Fruit fly (Drosophila melanogaster) ovary, adult (tissue): ENCODE results near the gene CG31988.
A peak's percentile ranks its signal among the peaks of the same experiment; 100 is the strongest.

Experiments
- CG17801 ChIP-seq: fragments of 200-800 bp; optimal IDR thresholded peaks from 2 replicates; lab custom pipeline; 2019; ENCODE audit warnings: missing biosample characterization, mild to moderate bottlenecking, missing genetic modification characterization, moderate library complexity; ENCODE audit not compliant: partially characterized antibody

Gene CG31988

dm6 chr2L:21221114-21221578, 18.5 kb upstream of the CG31988 start, which contains the start of gene CG8677:
Gene CG8677 (plus strand): TSS chr2L:21221312.
- no peak for TF ChIP-seq CG17801 (GFP tag; lab: Kevin White, UChicago)

DNA sequence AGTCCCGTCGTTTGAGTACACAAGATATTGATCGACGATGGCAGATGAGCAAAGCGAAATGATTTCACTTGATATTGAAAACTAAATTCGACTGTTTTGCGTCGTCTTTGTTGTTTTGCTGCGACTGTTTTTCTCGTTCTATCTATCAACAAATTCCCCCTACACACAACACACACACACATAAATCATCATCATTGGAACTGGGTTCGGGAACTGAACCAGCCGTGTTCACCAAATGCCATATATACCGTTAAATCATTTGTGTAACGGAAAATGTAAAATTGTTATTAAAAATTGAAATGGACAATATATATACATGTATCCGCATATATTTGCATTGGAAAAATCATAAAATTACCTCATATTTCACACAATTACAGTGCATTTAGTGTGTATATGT, 17.8 kb upstream of the CG31988 start, which contains the start of gene Atg18b:
Gene Atg18b, minus strand, starts transcription at position 177 of the 400 bp plus-strand sequence.
- TF ChIP-seq CG17801 (GFP tag; lab: Kevin White, UChicago) = no peak

DNA sequence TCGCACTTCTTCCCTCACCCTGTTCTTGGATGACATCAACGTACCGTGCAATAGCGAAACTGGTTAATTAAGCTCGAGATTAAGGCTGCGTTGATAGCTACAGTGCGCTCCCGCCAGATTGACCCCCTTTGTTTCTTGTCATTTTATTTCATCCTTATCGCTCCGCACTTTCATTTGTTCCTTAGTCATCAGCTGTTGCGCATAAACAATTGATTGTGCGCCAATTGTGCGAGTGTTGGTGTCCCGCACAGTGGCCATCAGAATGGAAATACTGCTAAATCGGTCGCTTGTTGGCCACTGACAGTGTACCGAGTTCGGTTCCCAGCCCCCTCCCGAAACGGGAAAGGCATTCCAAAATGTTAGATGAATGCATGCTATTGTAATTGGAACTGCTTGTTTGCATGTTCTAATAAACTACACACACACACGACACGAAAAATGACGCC, 17.1 kb upstream of the CG31988 start:
- TF ChIP-seq CG17801 (GFP tag; lab: Kevin White, UChicago) = no peak

- peak; percentile 1 for TF ChIP-seq CG17801 (GFP tag; lab: Kevin White, UChicago)
Measured at dm6 chr2L:21218912-21219246, 16.3 kb upstream of the CG31988 start.

- TF ChIP-seq CG17801 (GFP tag; lab: Kevin White, UChicago) = no peak
Measured at dm6 chr2L:21218240-21218911, 15.8 kb upstream of the CG31988 start, which contains the start of gene CG8679. Gene CG8679 (minus strand): TSS chr2L:21218544.

- peak; percentile 38 for TF ChIP-seq CG17801 (GFP tag; lab: Kevin White, UChicago)
Measured at dm6 chr2L:21214961-21215362, 12.4 kb upstream of the CG31988 start.

DNA sequence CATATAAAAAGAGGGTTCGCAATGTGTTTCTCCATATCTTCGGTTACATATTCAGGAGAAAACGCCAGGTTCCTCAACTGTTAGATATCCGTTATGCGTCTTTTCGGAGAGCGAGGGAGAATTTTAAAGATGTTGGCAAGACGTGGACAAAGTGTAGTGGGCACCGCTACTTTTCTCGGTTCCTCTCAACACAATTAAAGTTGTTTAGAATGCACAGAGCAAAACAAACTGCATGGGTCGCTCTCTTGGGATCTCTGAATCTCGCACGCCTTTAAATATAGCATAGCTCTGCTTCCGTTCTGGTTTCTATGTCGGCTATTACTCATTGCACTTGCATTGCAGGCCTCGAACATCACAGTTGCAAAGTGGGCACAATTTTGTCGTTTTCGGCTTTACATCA, 3.6 kb upstream of the CG31988 start, which contains the start of gene clumsy:
Gene clumsy, plus strand, starts transcription at position 301 of the 400 bp plus-strand sequence.
- no peak for TF ChIP-seq CG17801 (GFP tag; lab: Kevin White, UChicago)

- no peak for TF ChIP-seq CG17801 (GFP tag; lab: Kevin White, UChicago)
Measured at dm6 chr2L:21200275-21200674, 2.3 kb downstream of the CG31988 start, which contains the start of gene CG31624. Gene CG31624 (minus strand): TSS chr2L:21200375.

dm6 chr2L:21198633-21199264, 3.9 kb downstream of the CG31988 start, which contains the start of gene Ret:
Gene Ret (minus strand): TSS chr2L:21198762.
- TF ChIP-seq CG17801 (GFP tag; lab: Kevin White, UChicago) = no peak

DNA sequence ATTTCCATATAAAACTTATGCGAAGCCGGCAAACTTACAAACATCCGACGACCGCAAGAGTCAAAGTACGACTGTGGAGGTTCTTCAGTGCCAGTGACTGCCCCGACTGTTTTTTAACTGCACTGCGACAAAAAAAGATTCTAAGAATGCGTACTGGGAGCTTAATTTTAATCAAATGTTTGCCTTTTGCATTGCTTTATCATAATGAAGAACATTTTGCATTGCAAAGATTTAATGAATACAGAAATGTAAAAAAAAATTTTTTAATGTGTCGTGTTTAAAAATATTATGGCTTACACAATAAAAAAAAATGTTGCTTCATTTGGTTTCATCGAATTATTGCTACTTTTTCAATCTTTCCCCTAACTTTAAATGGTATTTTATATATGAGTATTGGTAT, 5.4 kb downstream of the CG31988 start:
- TF ChIP-seq CG17801 (GFP tag; lab: Kevin White, UChicago) = no peak

DNA sequence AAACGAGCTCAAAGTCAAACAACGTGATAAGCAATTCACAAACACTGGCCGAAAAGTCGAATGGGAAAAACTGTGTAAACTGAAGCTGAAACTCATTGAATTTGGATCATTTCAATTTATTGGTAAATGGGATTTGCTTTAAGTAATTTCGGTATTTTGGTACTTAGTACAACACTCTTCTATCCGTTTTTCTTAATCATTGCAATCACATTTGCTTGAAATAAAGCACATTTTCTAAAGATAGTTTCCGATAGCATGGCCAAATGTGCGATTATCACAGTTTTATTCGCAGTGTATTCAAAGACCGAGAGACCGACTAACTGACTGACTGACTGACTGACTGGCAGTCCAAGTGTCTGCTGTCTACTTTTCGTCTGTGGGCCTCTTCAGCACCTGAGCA, 6.1 kb downstream of the CG31988 start:
- TF ChIP-seq CG17801 (GFP tag; lab: Kevin White, UChicago) = no peak

DNA sequence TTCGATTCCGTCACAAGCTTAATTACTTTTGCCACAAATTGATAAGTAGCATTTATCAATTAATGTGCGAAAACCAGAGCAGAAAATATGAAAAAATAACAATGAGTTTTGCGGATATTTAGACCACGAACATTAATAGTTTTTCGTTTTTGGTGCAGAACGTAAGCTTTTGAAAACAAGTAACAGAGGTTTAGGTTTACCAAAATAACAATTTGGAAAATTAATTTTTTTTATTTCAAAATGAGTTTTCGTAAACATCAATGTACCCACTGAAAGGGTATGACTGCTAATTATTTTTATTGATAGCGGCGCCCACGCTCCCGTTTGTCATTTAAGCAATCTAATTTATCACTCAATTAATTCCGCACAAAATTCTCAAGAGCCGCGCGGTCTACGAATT, 7.3 kb downstream of the CG31988 start:
- no peak for TF ChIP-seq CG17801 (GFP tag; lab: Kevin White, UChicago)

- TF ChIP-seq CG17801 (GFP tag; lab: Kevin White, UChicago) = no peak
Measured at dm6 chr2L:21189273-21189781, 13.3 kb downstream of the CG31988 start.

DNA sequence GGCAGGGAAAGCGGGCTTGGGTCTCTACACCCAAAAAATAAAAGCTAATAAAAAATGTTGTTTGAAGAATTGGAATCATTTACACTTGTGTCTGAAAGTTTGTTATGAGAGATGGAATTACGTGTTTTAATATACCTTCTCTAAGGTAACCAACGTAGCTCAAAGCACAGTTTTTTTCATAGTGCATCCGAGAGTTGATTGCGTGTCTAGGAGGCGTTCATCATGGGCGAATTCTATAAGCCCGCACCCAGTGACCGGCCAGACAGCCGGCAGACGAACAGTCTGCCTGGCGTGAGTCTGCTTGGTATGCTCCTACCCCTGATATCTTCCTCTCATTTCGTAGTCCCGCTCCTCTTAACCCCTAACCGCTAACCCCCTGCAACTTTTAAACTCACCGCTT, 14.8 kb downstream of the CG31988 start:
- no peak for TF ChIP-seq CG17801 (GFP tag; lab: Kevin White, UChicago)

dm6 chr2L:21179615-21180031, 23.0 kb downstream of the CG31988 start, which contains the start of the genes bur and Mcm10:
Gene bur (minus strand): TSS chr2L:21179683.
Gene Mcm10 (plus strand): TSS chr2L:21179933.
- TF ChIP-seq CG17801 (GFP tag; lab: Kevin White, UChicago) = no peak
